Worm (Caenorhabditis elegans): ENCODE results near the gene lst-4.

- TF ChIP-seq nhr-80 (tag; optimal IDR thresholded peaks at IDR 0.05) = no peak
- TF ChIP-seq F57A8.1 (GFP tag; optimal IDR thresholded peaks at IDR 0.05) = no peak
- TF ChIP-seq F23B12.7 (tag; optimal IDR thresholded peaks at IDR 0.05; ENCODE audit: insufficient read depth) = no peak
- TF ChIP-seq F57C9.4 (tag; optimal IDR thresholded peaks at IDR 0.05) = no peak
- no peak for TF ChIP-seq bed-2 (GFP tag; IDR thresholded peaks at IDR 0.05)
- no peak for TF ChIP-seq lir-1 (GFP tag; conservative IDR thresholded peaks at IDR 0.05)
- TF ChIP-seq mes-4 (tag; optimal IDR thresholded peaks at IDR 0.05) = no peak
- TF ChIP-seq tbx-9 (tag; optimal IDR thresholded peaks at IDR 0.05; ENCODE audit: borderline replicate concordance) = no peak
- TF ChIP-seq lin-35 (GFP tag; optimal IDR thresholded peaks at IDR 0.05) = no peak
Observed at ce11 chrIV:14089749-14090148, 20.1 kb upstream of the lst-4 start.

All from whole organism, young adult.